Worm (Caenorhabditis elegans): ENCODE measurements around the gene henn-1.

ce11 chrIII:8247051-8247450, 14.6 kb downstream of the henn-1 start, which contains the start of gene C02F5.13:
- TF ChIP-seq dao-5 (tag; optimal IDR thresholded peaks at IDR 0.05): no peak
- TF ChIP-seq him-1 (tag; optimal IDR thresholded peaks at IDR 0.05): no peak
